Worm (Caenorhabditis elegans) whole organism, L2 larva: ENCODE results near the gene gpa-11.

Experiments used
- C34F6.9 ChIP-seq: fragments of 150-350 bp; optimal IDR thresholded peaks from 2 replicates; lab custom pipeline; 2014; ENCODE audit warnings: missing biosample characterization, missing genetic modification characterization
- F13H6.1 ChIP-seq: sonication (generic microtip); optimal IDR thresholded peaks from 2 replicates; lab custom pipeline; 2016; ENCODE audit warnings: missing genetic modification characterization, missing compliant biosample characterization
- R02D3.7 ChIP-seq: fragments of 150-350 bp; optimal IDR thresholded peaks from 2 replicates; lab custom pipeline; 2014; ENCODE audit warnings: missing biosample characterization, missing genetic modification characterization
- ZK546.5 ChIP-seq: sonication (generic microtip); optimal IDR thresholded peaks from 2 replicates; lab custom pipeline; 2017; ENCODE audit warnings: missing biosample characterization, missing genetic modification characterization
- alr-1 ChIP-seq: fragments of 150-350 bp; optimal IDR thresholded peaks from 2 replicates; lab custom pipeline; 2014; ENCODE audit warnings: missing biosample characterization, missing genetic modification characterization
- aly-2 ChIP-seq: fragments of 150-350 bp; optimal IDR thresholded peaks from 2 replicates; lab custom pipeline; 2014; ENCODE audit warnings: missing biosample characterization, missing genetic modification characterization
- ama-1 ChIP-seq: fragments of 150-350 bp; optimal IDR thresholded peaks from 2 replicates; lab custom pipeline; 2018; ENCODE audit warnings: inconsistent platforms
- blmp-1 ChIP-seq: sonication (generic microtip); optimal IDR thresholded peaks from 2 replicates; lab custom pipeline; 2017; ENCODE audit warnings: missing genetic modification characterization, mild to moderate bottlenecking, missing compliant biosample characterization, antibody characterized with exemption, moderate library complexity; ENCODE audit not compliant: insufficient read depth
- ceh-82 ChIP-seq: fragments of 150-350 bp; optimal IDR thresholded peaks from 2 replicates; lab custom pipeline; 2014; ENCODE audit warnings: missing biosample characterization, missing genetic modification characterization
- egl-27 ChIP-seq: sonication (generic microtip); optimal IDR thresholded peaks from 3 replicates; lab custom pipeline; 2017; ENCODE audit warnings: missing biosample characterization, missing genetic modification reagents, missing genetic modification characterization
- elt-1 ChIP-seq: fragments of 150-350 bp; optimal IDR thresholded peaks from 2 replicates; lab custom pipeline; 2014; ENCODE audit warnings: missing biosample characterization, missing genetic modification characterization
- elt-3 ChIP-seq: sonication (generic microtip); optimal IDR thresholded peaks from 2 replicates; lab custom pipeline; 2017; ENCODE audit warnings: missing biosample characterization, missing genetic modification characterization
- fos-1 ChIP-seq: fragments of 150-350 bp; optimal IDR thresholded peaks from 2 replicates; lab custom pipeline; 2014; ENCODE audit warnings: missing biosample characterization, missing genetic modification characterization
- gmeb-1 ChIP-seq: fragments of 150-350 bp; optimal IDR thresholded peaks from 2 replicates; lab custom pipeline; 2014; ENCODE audit warnings: missing biosample characterization, missing genetic modification characterization
- lin-13 ChIP-seq: fragments of 150-350 bp; optimal IDR thresholded peaks from 2 replicates; lab custom pipeline; 2014; ENCODE audit warnings: missing biosample characterization, missing genetic modification reagents, missing genetic modification characterization
- lsy-2 ChIP-seq, 2 experiments: fragments of 150-350 bp in 1 of 2; sonication (generic microtip) in 1 of 2; optimal IDR thresholded peaks; 2 replicates each; lab custom pipeline; 2014 to 2017; ENCODE audit warnings: missing biosample characterization in 2 of 2, missing genetic modification characterization in 2 of 2
- mab-5 ChIP-seq: fragments of 150-350 bp; optimal IDR thresholded peaks from 2 replicates; lab custom pipeline; 2014; ENCODE audit warnings: missing biosample characterization, missing genetic modification characterization
- mbf-1 ChIP-seq: sonication (generic microtip); optimal IDR thresholded peaks from 2 replicates; lab custom pipeline; 2017; ENCODE audit warnings: missing biosample characterization, missing genetic modification characterization
- nhr-10 ChIP-seq: sonication (generic microtip); optimal IDR thresholded peaks from 2 replicates; lab custom pipeline; 2017; ENCODE audit warnings: missing biosample characterization, missing genetic modification characterization
- nhr-11 ChIP-seq: fragments of 150-350 bp; optimal IDR thresholded peaks from 2 replicates; lab custom pipeline; 2014; ENCODE audit warnings: missing biosample characterization, missing genetic modification characterization
- nhr-12 ChIP-seq: fragments of 150-350 bp; optimal IDR thresholded peaks from 2 replicates; lab custom pipeline; 2014; ENCODE audit warnings: missing biosample characterization, missing genetic modification characterization
- nhr-129 ChIP-seq: fragments of 150-350 bp; optimal IDR thresholded peaks from 2 replicates; lab custom pipeline; 2014; ENCODE audit warnings: missing biosample characterization, missing genetic modification characterization
- nhr-23 ChIP-seq: fragments of 150-350 bp; optimal IDR thresholded peaks from 2 replicates; lab custom pipeline; 2014; ENCODE audit warnings: missing biosample characterization, missing genetic modification reagents, missing genetic modification characterization
- nhr-237 ChIP-seq: fragments of 150-350 bp; optimal IDR thresholded peaks from 2 replicates; lab custom pipeline; 2014; ENCODE audit warnings: missing biosample characterization, missing genetic modification characterization
- nhr-6 ChIP-seq: fragments of 150-350 bp; optimal IDR thresholded peaks from 2 replicates; lab custom pipeline; 2014; ENCODE audit warnings: missing biosample characterization, missing genetic modification characterization
- peb-1 ChIP-seq: fragments of 150-350 bp; optimal IDR thresholded peaks from 2 replicates; lab custom pipeline; 2014; ENCODE audit warnings: missing biosample characterization, missing genetic modification characterization
- sem-4 ChIP-seq: fragments of 150-350 bp; optimal IDR thresholded peaks from 2 replicates; lab custom pipeline; 2014; ENCODE audit warnings: missing biosample characterization, missing genetic modification reagents, missing genetic modification characterization
- skn-1 ChIP-seq: sonication (generic microtip); optimal IDR thresholded peaks from 2 replicates; lab custom pipeline; 2017; ENCODE audit warnings: missing biosample characterization, missing genetic modification characterization
- sma-3 ChIP-seq: sonication (generic microtip); optimal IDR thresholded peaks from 2 replicates; lab custom pipeline; 2016; ENCODE audit warnings: missing genetic modification reagents, missing genetic modification characterization, missing compliant biosample characterization
- sma-9 ChIP-seq, 2 experiments: fragments of 150-350 bp in 1 of 2; sonication (generic microtip) in 1 of 2; optimal IDR thresholded peaks; 2 replicates each; lab custom pipeline; 2014 to 2016; ENCODE audit warnings: missing genetic modification characterization in 2 of 2, mild to moderate bottlenecking in 1 of 2, missing biosample characterization in 1 of 2, missing compliant biosample characterization in 1 of 2, missing genetic modification reagents in 1 of 2, moderate library complexity in 1 of 2
- unc-55 ChIP-seq: fragments of 150-350 bp; sonication (generic microtip); optimal IDR thresholded peaks from 3 replicates; lab custom pipeline; 2014; ENCODE audit warnings: missing biosample characterization, missing genetic modification reagents, missing genetic modification characterization
- unc-62 ChIP-seq: fragments of 150-350 bp; optimal IDR thresholded peaks from 2 replicates; lab custom pipeline; 2014; ENCODE audit warnings: missing biosample characterization, missing genetic modification reagents, missing genetic modification characterization
- zag-1 ChIP-seq: fragments of 150-350 bp; optimal IDR thresholded peaks from 2 replicates; lab custom pipeline; 2014; ENCODE audit warnings: missing biosample characterization, missing genetic modification characterization
- ztf-1 ChIP-seq: fragments of 200-800 bp; sonication (Bioruptor generic); conservative IDR thresholded peaks from 2 replicates; pipeline ENCODE4 v1.3.6; 2022; ENCODE audit warnings: missing genetic modification characterization, missing compliant biosample characterization
- ztf-4 ChIP-seq: fragments of 150-350 bp; optimal IDR thresholded peaks from 2 replicates; lab custom pipeline; 2014; ENCODE audit warnings: missing biosample characterization, missing genetic modification characterization

Gene gpa-11

ce11 chrII:4288572-4288971 lies 41.6 kb downstream of the gpa-11 start:
- TF ChIP-seq R02D3.7 (no peak), sma-3 (GFP tag; lab: Kevin White, UChicago) (no peak), unc-62 (no peak), fos-1 (peak; percentile 43), lsy-2 (tag; optimal IDR thresholded peaks at IDR 0.05; lab: Kevin White, UChicago) (no peak), nhr-11 (tag; lab: Kevin White, UChicago) (no peak), C34F6.9 (peak; percentile 15), blmp-1 (tag; lab: Kevin White, UChicago) (no peak), ZK546.5 (tag; lab: Kevin White, UChicago) (no peak), ceh-82 (tag; lab: Kevin White, UChicago) (no peak)

- TF ChIP-seq nhr-12 (tag; lab: Kevin White, UChicago) (no peak), nhr-129 (no peak), R02D3.7 (no peak), alr-1 (tag; lab: Kevin White, UChicago) (no peak), nhr-11 (tag; lab: Kevin White, UChicago) (no peak), blmp-1 (tag; lab: Kevin White, UChicago) (no peak), mbf-1 (tag; lab: Kevin White, UChicago) (no peak), egl-27 (tag; lab: Kevin White, UChicago) (no peak), elt-3 (tag; lab: Kevin White, UChicago) (no peak), elt-1 (tag; lab: Kevin White, UChicago) (no peak), aly-2 (tag; lab: Kevin White, UChicago) (no peak), ztf-1 (GFP tag; lab: Robert Waterston, UW) (no peak), ceh-82 (tag; lab: Kevin White, UChicago) (no peak)
These were observed 44.8 kb downstream of the gpa-11 start for ce11 chrII:4291799-4292198.

ce11 chrII:4293027-4293522 lies 46.1 kb downstream of the gpa-11 start:
- TF ChIP-seq nhr-129 (no peak), sma-3 (GFP tag; lab: Kevin White, UChicago) (no peak), ama-1 (lab: Kevin White, UChicago) (no peak), ztf-1 (GFP tag; lab: Robert Waterston, UW) (no peak), mbf-1 (tag; lab: Kevin White, UChicago) (no peak), skn-1 (tag; lab: Kevin White, UChicago) (no peak), nhr-10 (tag; lab: Kevin White, UChicago) (no peak), elt-1 (tag; lab: Kevin White, UChicago) (no peak), fos-1 (no peak), R02D3.7 (no peak), ztf-4 (no peak), aly-2 (tag; lab: Kevin White, UChicago) (no peak)

DNA sequence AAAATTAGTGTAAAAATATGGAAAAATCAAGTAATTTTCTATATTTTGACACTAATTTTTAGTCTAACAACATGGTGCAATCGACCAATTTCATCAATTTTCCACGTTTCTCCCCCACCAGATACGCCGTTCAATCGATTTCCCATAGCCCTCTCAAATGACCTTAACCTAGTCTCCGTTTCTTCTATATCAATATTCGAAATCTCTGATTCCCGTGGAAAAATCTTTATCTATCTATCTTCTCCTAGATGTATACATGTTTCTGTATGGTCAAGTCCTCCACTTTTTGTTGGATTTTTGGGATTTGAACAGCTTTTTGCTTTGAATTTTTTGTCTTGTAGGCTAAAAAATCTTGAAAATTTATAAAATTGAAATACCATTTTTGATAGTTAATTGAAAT lies 47.2 kb downstream of the gpa-11 start:
- TF ChIP-seq unc-55 (GFP tag; lab: Kevin White, UChicago) (no peak), sma-9 (GFP tag; optimal IDR thresholded peaks at IDR 0.05; lab: Kevin White, UChicago) (peak; percentile 11), sma-9 (tag; optimal IDR thresholded peaks at IDR 0.05; lab: Kevin White, UChicago) (no peak), elt-1 (tag; lab: Kevin White, UChicago) (peak; percentile 17), peb-1 (tag; lab: Kevin White, UChicago) (no peak)

ce11 chrII:4294801-4295200 lies 47.8 kb downstream of the gpa-11 start, which contains the start of gene rml-4:
Gene rml-4 (plus strand): TSS chrII:4295101.
- TF ChIP-seq lsy-2 (tag; optimal IDR thresholded peaks at IDR 0.05; lab: Kevin White, UChicago): no peak
- no peak for TF ChIP-seq peb-1 (tag; lab: Kevin White, UChicago)
- no peak for TF ChIP-seq ama-1 (lab: Kevin White, UChicago)
- no peak for TF ChIP-seq nhr-237 (tag; lab: Kevin White, UChicago)
- no peak for TF ChIP-seq lin-13 (GFP tag; lab: Kevin White, UChicago)
- no peak for TF ChIP-seq nhr-129
- TF ChIP-seq nhr-23 (tag; lab: Kevin White, UChicago): no peak
- no peak for TF ChIP-seq ztf-4
- TF ChIP-seq unc-55 (GFP tag; lab: Kevin White, UChicago): no peak
- TF ChIP-seq mab-5 (tag; lab: Kevin White, UChicago): no peak
- TF ChIP-seq ztf-1 (GFP tag; lab: Robert Waterston, UW): no peak
- no peak for TF ChIP-seq blmp-1 (tag; lab: Kevin White, UChicago)
- no peak for TF ChIP-seq sem-4 (tag; lab: Kevin White, UChicago)
- no peak for TF ChIP-seq zag-1 (tag; lab: Kevin White, UChicago)
- no peak for TF ChIP-seq nhr-6 (tag; lab: Kevin White, UChicago)
- no peak for TF ChIP-seq nhr-12 (tag; lab: Kevin White, UChicago)
- TF ChIP-seq elt-1 (tag; lab: Kevin White, UChicago): no peak
- no peak for TF ChIP-seq F13H6.1 (tag; lab: Kevin White, UChicago)
- no peak for TF ChIP-seq gmeb-1 (tag; lab: Kevin White, UChicago)
